Fruit fly (Drosophila melanogaster) whole organism, embryonic: Measurements from ENCODE around the gene CG14431.
A peak's percentile ranks its signal among the peaks of the same experiment; 100 is the strongest.

Experiments
- Atf6 ChIP-seq: fragments of 200-800 bp; sonication (Bioruptor generic); IDR thresholded peaks from 2 replicates; pipeline ENCODE4 v1.3.6; 2022; ENCODE audit warnings: missing biosample characterization, missing genetic modification characterization
- Bteb2 ChIP-seq: fragments of 200-800 bp; sonication (Bioruptor generic); optimal IDR thresholded peaks from 2 replicates; lab custom pipeline; 2016; ENCODE audit warnings: missing biosample characterization, missing genetic modification characterization
- CG10267 ChIP-seq: fragments of 200-800 bp; sonication (Bioruptor generic); optimal IDR thresholded peaks from 2 replicates; lab custom pipeline; 2018; ENCODE audit warnings: missing biosample characterization, mild to moderate bottlenecking, missing genetic modification characterization, moderate library complexity
- CG10321 ChIP-seq: fragments of 200-800 bp; sonication (Bioruptor generic); IDR thresholded peaks from 2 replicates; pipeline ENCODE4 v1.3.6; 2022; ENCODE audit warnings: missing biosample characterization, missing genetic modification characterization
- CG10462 ChIP-seq: fragments of 200-800 bp; sonication (Bioruptor generic); optimal IDR thresholded peaks from 2 replicates; lab custom pipeline; 2016; ENCODE audit warnings: missing biosample characterization, missing genetic modification characterization
- CG10565 ChIP-seq: fragments of 200-800 bp; sonication (Bioruptor generic); optimal IDR thresholded peaks from 3 replicates; lab custom pipeline; 2016; ENCODE audit warnings: missing biosample characterization, mild to moderate bottlenecking, missing genetic modification characterization
- CG11695 ChIP-seq: fragments of 200-800 bp; sonication (Bioruptor generic); IDR thresholded peaks from 3 replicates; pipeline ENCODE4 v1.3.6; 2022; ENCODE audit warnings: missing biosample characterization, missing genetic modification characterization
- CG12155 ChIP-seq: fragments of 200-800 bp; sonication (Bioruptor generic); optimal IDR thresholded peaks from 3 replicates; lab custom pipeline; 2016; ENCODE audit warnings: missing biosample characterization, missing genetic modification characterization
- CG12236 ChIP-seq: fragments of 200-800 bp; sonication (Bioruptor generic); optimal IDR thresholded peaks from 2 replicates; lab custom pipeline; 2016; ENCODE audit warnings: missing biosample characterization, missing genetic modification characterization
- CG1233 ChIP-seq: fragments of 200-800 bp; sonication (Bioruptor generic); optimal IDR thresholded peaks from 4 replicates; lab custom pipeline; 2018; ENCODE audit warnings: missing biosample characterization, mild to moderate bottlenecking, missing genetic modification characterization
- CG14860 ChIP-seq: fragments of 200-800 bp; sonication (Bioruptor generic); IDR thresholded peaks from 3 replicates; pipeline ENCODE4 v1.3.6; 2022; ENCODE audit warnings: missing biosample characterization, missing genetic modification characterization; ENCODE audit not compliant: partially characterized antibody
- CG1647 ChIP-seq: fragments of 200-800 bp; sonication (Bioruptor generic); optimal IDR thresholded peaks from 3 replicates; lab custom pipeline; 2016; ENCODE audit warnings: missing biosample characterization, missing genetic modification characterization
- CG16779 ChIP-seq: fragments of 200-800 bp; sonication (Bioruptor generic); IDR thresholded peaks from 2 replicates; pipeline ENCODE4 v1.3.6; 2022; ENCODE audit warnings: missing biosample characterization, missing genetic modification characterization
- CG2120 ChIP-seq: fragments of 200-800 bp; sonication (Bioruptor generic); optimal IDR thresholded peaks from 3 replicates; lab custom pipeline; 2016; ENCODE audit warnings: missing biosample characterization, missing genetic modification characterization
- CG32767 ChIP-seq: fragments of 200-800 bp; sonication (Bioruptor generic); IDR thresholded peaks from 2 replicates; pipeline ENCODE4 v1.3.6; 2022; ENCODE audit warnings: missing biosample characterization, missing genetic modification characterization
- CG8478 ChIP-seq: fragments of >200 bp; optimal IDR thresholded peaks from 2 replicates; lab custom pipeline; 2018
- CoRest ChIP-seq: fragments of 200-800 bp; sonication (Bioruptor generic); optimal IDR thresholded peaks from 3 replicates; lab custom pipeline; 2018; ENCODE audit warnings: missing biosample characterization, mild to moderate bottlenecking, missing genetic modification characterization, moderate library complexity
- Dek ChIP-seq: fragments of 200-800 bp; sonication (Bioruptor generic); optimal IDR thresholded peaks from 3 replicates; lab custom pipeline; 2019; ENCODE audit warnings: missing biosample characterization, mild to moderate bottlenecking, missing genetic modification characterization, moderate library complexity
- ERR ChIP-seq: fragments of 200-800 bp; sonication (Bioruptor generic); optimal IDR thresholded peaks from 2 replicates; lab custom pipeline; 2016; ENCODE audit warnings: missing biosample characterization, missing genetic modification characterization
- Ets65A ChIP-seq: fragments of 200-800 bp; sonication (Bioruptor generic); peaks from one replicate; lab custom pipeline; 2016; ENCODE audit warnings: missing biosample characterization, missing genetic modification characterization
- GATAe ChIP-seq: fragments of 200-800 bp; sonication (Bioruptor generic); conservative IDR thresholded peaks from 2 replicates; pipeline ENCODE4 v1.3.6; 2022; ENCODE audit warnings: missing biosample characterization, missing genetic modification characterization
- Hsf ChIP-seq: fragments of 200-800 bp; sonication (Bioruptor generic); optimal IDR thresholded peaks from 3 replicates; lab custom pipeline; 2016; ENCODE audit warnings: missing biosample characterization, missing genetic modification characterization
- Jarid2 ChIP-seq: fragments of 200-800 bp; sonication (Bioruptor generic); optimal IDR thresholded peaks from 3 replicates; lab custom pipeline; 2017; ENCODE audit warnings: mild to moderate bottlenecking, missing biosample characterization, missing genetic modification reagents, missing genetic modification characterization
- Lhr ChIP-seq: fragments of 200-800 bp; sonication (Bioruptor generic); optimal IDR thresholded peaks from 3 replicates; lab custom pipeline; 2017; ENCODE audit warnings: mild to moderate bottlenecking, missing biosample characterization, missing genetic modification reagents, missing genetic modification characterization
- Mad ChIP-seq: fragments of 200-800 bp; sonication (Bioruptor generic); optimal IDR thresholded peaks from 2 replicates; lab custom pipeline; 2016; ENCODE audit warnings: missing biosample characterization, missing genetic modification characterization
- Rfx ChIP-seq: fragments of 200-800 bp; sonication (Bioruptor generic); IDR thresholded peaks from 2 replicates; pipeline ENCODE4 v1.3.6; 2022; ENCODE audit warnings: missing biosample characterization, missing genetic modification characterization
- Scr ChIP-seq: fragments of 200-800 bp; sonication (Bioruptor generic); IDR thresholded peaks from 2 replicates; pipeline ENCODE4 v1.3.6; 2022; ENCODE audit warnings: missing biosample characterization, missing genetic modification characterization; ENCODE audit not compliant: partially characterized antibody
- Taf1 ChIP-seq: fragments of 200-800 bp; sonication (Bioruptor generic); IDR thresholded peaks from 2 replicates; pipeline ENCODE4 v1.3.6; 2022; ENCODE audit warnings: missing biosample characterization, missing genetic modification characterization
- Xbp1 ChIP-seq: fragments of 200-800 bp; sonication (Bioruptor generic); optimal IDR thresholded peaks from 3 replicates; lab custom pipeline; 2016; ENCODE audit warnings: missing biosample characterization, mild to moderate bottlenecking, missing genetic modification characterization
- amos ChIP-seq: fragments of 200-800 bp; sonication (Bioruptor generic); IDR thresholded peaks from 2 replicates; pipeline ENCODE4 v1.3.6; 2022; ENCODE audit warnings: missing biosample characterization, missing genetic modification characterization; ENCODE audit not compliant: partially characterized antibody
- ash1 ChIP-seq: fragments of 200-800 bp; sonication (Bioruptor generic); optimal IDR thresholded peaks from 2 replicates; lab custom pipeline; 2018; ENCODE audit warnings: missing biosample characterization, mild to moderate bottlenecking, missing genetic modification characterization
- bigmax ChIP-seq: fragments of 200-800 bp; sonication (Bioruptor generic); optimal IDR thresholded peaks from 2 replicates; lab custom pipeline; 2018; ENCODE audit warnings: missing biosample characterization, mild to moderate bottlenecking, missing genetic modification characterization
- caup ChIP-seq: fragments of 200-800 bp; sonication (Bioruptor generic); optimal IDR thresholded peaks from 3 replicates; lab custom pipeline; 2017; ENCODE audit warnings: missing biosample characterization, mild to moderate bottlenecking, missing genetic modification characterization, moderate library complexity; ENCODE audit not compliant: severe bottlenecking
- dmrt99B ChIP-seq: fragments of 200-800 bp; sonication (Bioruptor generic); optimal IDR thresholded peaks from 2 replicates; lab custom pipeline; 2018; ENCODE audit warnings: missing biosample characterization, mild to moderate bottlenecking, missing genetic modification characterization, moderate library complexity
- gce ChIP-seq: fragments of 200-800 bp; sonication (Bioruptor generic); IDR thresholded peaks from 3 replicates; pipeline ENCODE4 v1.3.6; 2022; ENCODE audit warnings: missing biosample characterization, missing genetic modification characterization
- gem ChIP-seq: fragments of 200-800 bp; sonication (Bioruptor generic); optimal IDR thresholded peaks from 2 replicates; lab custom pipeline; 2019; ENCODE audit warnings: missing biosample characterization, mild to moderate bottlenecking, missing genetic modification characterization, moderate library complexity
- grau ChIP-seq: fragments of 200-800 bp; optimal IDR thresholded peaks from 3 replicates; lab custom pipeline; 2019; ENCODE audit warnings: missing biosample characterization, mild to moderate bottlenecking, missing genetic modification characterization, moderate library complexity
- lilli ChIP-seq: fragments of 200-800 bp; sonication (Bioruptor generic); optimal IDR thresholded peaks from 3 replicates; lab custom pipeline; 2016; ENCODE audit warnings: missing biosample characterization, missing genetic modification characterization
- mld ChIP-seq: fragments of 200-800 bp; sonication (Bioruptor generic); IDR thresholded peaks from 3 replicates; pipeline ENCODE4 v1.3.6; 2022; ENCODE audit warnings: missing biosample characterization, missing genetic modification characterization; ENCODE audit not compliant: partially characterized antibody
- nau ChIP-seq: fragments of 200-800 bp; sonication (Bioruptor generic); optimal IDR thresholded peaks from 3 replicates; lab custom pipeline; 2017; ENCODE audit warnings: missing biosample characterization, mild to moderate bottlenecking, missing genetic modification characterization, missing genetic modification reagents
- nerfin-1 ChIP-seq: fragments of 200-800 bp; sonication (Bioruptor generic); optimal IDR thresholded peaks from 3 replicates; lab custom pipeline; 2019; ENCODE audit warnings: missing biosample characterization, mild to moderate bottlenecking, missing genetic modification characterization, moderate library complexity
- nerfin-2 ChIP-seq: fragments of 200-800 bp; sonication (Bioruptor generic); IDR thresholded peaks from 2 replicates; pipeline ENCODE4 v1.3.6; 2022; ENCODE audit warnings: missing biosample characterization, missing genetic modification characterization; ENCODE audit not compliant: partially characterized antibody
- oc ChIP-seq: fragments of 200-800 bp; sonication (Bioruptor generic); optimal IDR thresholded peaks from 2 replicates; lab custom pipeline; 2018; ENCODE audit warnings: missing biosample characterization, mild to moderate bottlenecking, missing genetic modification characterization, moderate library complexity
- pb ChIP-seq: fragments of 200-800 bp; sonication (Bioruptor generic); optimal IDR thresholded peaks from 3 replicates; lab custom pipeline; 2016; ENCODE audit warnings: missing biosample characterization, missing genetic modification characterization
- phol ChIP-seq: fragments of 200-800 bp; sonication (Bioruptor generic); optimal IDR thresholded peaks from 3 replicates; lab custom pipeline; 2018; ENCODE audit warnings: missing biosample characterization, mild to moderate bottlenecking, missing genetic modification characterization, moderate library complexity
- pros ChIP-seq: fragments of 200-800 bp; sonication (Bioruptor generic); optimal IDR thresholded peaks from 3 replicates; lab custom pipeline; 2019; ENCODE audit warnings: missing biosample characterization, mild to moderate bottlenecking, missing genetic modification characterization, moderate library complexity
- salm ChIP-seq: fragments of 200-800 bp; sonication (Bioruptor generic); optimal IDR thresholded peaks from 2 replicates; lab custom pipeline; 2018; ENCODE audit warnings: missing biosample characterization, mild to moderate bottlenecking, missing genetic modification characterization
- sc ChIP-seq, 3 experiments: fragments of >200 bp in 2 of 3; fragments of 200-800 bp in 1 of 3; sonication (Bioruptor generic) in 1 of 3; optimal IDR thresholded peaks; 2 replicates in 2 of 3; 3 replicates in 1 of 3; lab custom pipeline; 2017; ENCODE audit warnings: mild to moderate bottlenecking in 1 of 3, missing biosample characterization in 1 of 3, missing genetic modification characterization in 1 of 3, missing genetic modification reagents in 1 of 3
- sens-2 ChIP-seq: fragments of 200-800 bp; sonication (Bioruptor generic); IDR thresholded peaks from 2 replicates; pipeline ENCODE4 v1.3.6; 2022; ENCODE audit warnings: missing biosample characterization, missing genetic modification characterization
- sr ChIP-seq: fragments of 200-800 bp; sonication (Bioruptor generic); IDR thresholded peaks from 3 replicates; pipeline ENCODE4 v1.3.6; 2022; ENCODE audit warnings: missing biosample characterization, missing genetic modification characterization
- trem ChIP-seq: fragments of 200-800 bp; optimal IDR thresholded peaks from 3 replicates; lab custom pipeline; 2019; ENCODE audit warnings: missing biosample characterization, mild to moderate bottlenecking, missing genetic modification characterization, moderate library complexity

Gene CG14431

dm6 chrX:6968564-6968963 lies 60.5 kb downstream of the CG14431 start, which contains the start of gene Setd3 (continued):
- TF ChIP-seq nerfin-2 (GFP tag; lab: Robert Waterston, UW) (no peak), ash1 (GFP tag; lab: Kevin White, UChicago) (no peak), Xbp1 (GFP tag; lab: Kevin White, UChicago) (no peak), Scr (GFP tag; lab: Robert Waterston, UW) (no peak), lilli (no peak), Bteb2 (GFP tag; lab: Kevin White, UChicago) (no peak), CG14860 (GFP tag; lab: Robert Waterston, UW) (no peak), Mad (GFP tag; lab: Kevin White, UChicago) (no peak), CG10462 (GFP tag; lab: Kevin White, UChicago) (no peak), CoRest (tag; lab: Kevin White, UChicago) (peak; percentile 17), sr (GFP tag; lab: Robert Waterston, UW) (no peak), sens-2 (GFP tag; lab: Robert Waterston, UW) (no peak), Ets65A (GFP tag; lab: Kevin White, UChicago) (no peak), Hsf (GFP tag; lab: Kevin White, UChicago) (no peak), gem (tag; lab: Kevin White, UChicago) (no peak), CG8478 (no peak), Rfx (GFP tag; lab: Robert Waterston, UW) (no peak), CG16779 (GFP tag; lab: Robert Waterston, UW) (no peak), grau (tag; lab: Kevin White, UChicago) (peak; percentile 35), pb (GFP tag; lab: Kevin White, UChicago) (no peak), dmrt99B (tag; lab: Kevin White, UChicago) (no peak), CG1647 (GFP tag; lab: Kevin White, UChicago) (no peak), Atf6 (GFP tag; lab: Robert Waterston, UW) (no peak), ERR (GFP tag; lab: Kevin White, UChicago) (no peak), CG2120 (GFP tag; lab: Kevin White, UChicago) (no peak), CG11695 (GFP tag; lab: Robert Waterston, UW) (no peak), bigmax (GFP tag; lab: Kevin White, UChicago) (no peak), caup (GFP tag; lab: Kevin White, UChicago) (peak; percentile 29), CG12236 (no peak), trem (tag; lab: Kevin White, UChicago) (no peak), CG12155 (GFP tag; lab: Kevin White, UChicago) (no peak), Lhr (GFP tag; lab: Kevin White, UChicago) (no peak), sc (optimal IDR thresholded peaks at IDR 0.05; lab: Kevin White, UChicago) (no peak), sc (GFP tag; optimal IDR thresholded peaks at IDR 0.05; lab: Kevin White, UChicago) (no peak), pros (GFP tag; lab: Kevin White, UChicago) (no peak), Dek (peak; percentile 10), CG10267 (tag; lab: Kevin White, UChicago) (no peak), CG1233 (GFP tag; lab: Kevin White, UChicago) (no peak), amos (GFP tag; lab: Robert Waterston, UW) (no peak), GATAe (no peak), salm (tag; lab: Kevin White, UChicago) (no peak), mld (no peak), phol (tag; lab: Kevin White, UChicago) (no peak), CG32767 (GFP tag; lab: Robert Waterston, UW) (no peak), gce (GFP tag; lab: Robert Waterston, UW) (no peak), CG10565 (GFP tag; lab: Kevin White, UChicago) (no peak), nerfin-1 (no peak), Jarid2 (no peak), nau (GFP tag; lab: Kevin White, UChicago) (no peak), Taf1 (no peak), CG10321 (GFP tag; lab: Robert Waterston, UW) (no peak), oc (tag; lab: Kevin White, UChicago) (no peak)
